Worm (Caenorhabditis elegans): ENCODE data around the gene selt-1.2.

ce11 chrV:10741357-10741756, 5.8 kb downstream of the selt-1.2 start, which contains the start of gene ZC302.3:
- TF ChIP-seq tbx-2 (tag; optimal IDR thresholded peaks at IDR 0.05) (no peak), ama-1 (optimal IDR thresholded peaks at IDR 0.05) (no peak), egl-13 (tag; optimal IDR thresholded peaks at IDR 0.05) (no peak), ceh-63 (GFP tag; optimal IDR thresholded peaks at IDR 0.05) (no peak), hlh-4 (tag; optimal IDR thresholded peaks at IDR 0.05) (no peak), nhr-12 (tag; optimal IDR thresholded peaks at IDR 0.05) (no peak)

All from whole organism, L1 larva.